Worm (Caenorhabditis elegans) whole organism, late embryonic: Measurements from ENCODE around the gene H42K12.3.
A peak's percentile ranks its signal among the peaks of the same experiment; 100 is the strongest.

Experiments
- C38D4.7 ChIP-seq: fragments of 200-800 bp; sonication (Bioruptor generic); optimal IDR thresholded peaks from 2 replicates; lab custom pipeline; 2018; ENCODE audit warnings: mild to moderate bottlenecking, missing genetic modification characterization, moderate library complexity, missing compliant biosample characterization
- K02D7.2 ChIP-seq: sonication (generic microtip); optimal IDR thresholded peaks from 2 replicates; lab custom pipeline; 2017; ENCODE audit warnings: mild to moderate bottlenecking, missing genetic modification characterization, missing compliant biosample characterization
- K09A11.1 ChIP-seq: sonication (generic microtip); optimal IDR thresholded peaks from 2 replicates; lab custom pipeline; 2017; ENCODE audit warnings: antibody characterized with exemption, mild to moderate bottlenecking, missing genetic modification characterization, missing compliant biosample characterization; ENCODE audit not compliant: insufficient read depth
- T23F11.4 ChIP-seq: fragments of 200-800 bp; sonication (Bioruptor generic); optimal IDR thresholded peaks from 2 replicates; lab custom pipeline; 2018; ENCODE audit warnings: mild to moderate bottlenecking, missing genetic modification characterization, missing compliant biosample characterization
- ahr-1 ChIP-seq: sonication (generic microtip); optimal IDR thresholded peaks from 2 replicates; lab custom pipeline; 2016; ENCODE audit warnings: missing genetic modification characterization, missing compliant biosample characterization
- ama-1 ChIP-seq: fragments of 150-350 bp; optimal IDR thresholded peaks from 2 replicates; lab custom pipeline; 2014
- ceh-14 ChIP-seq: sonication (generic microtip); optimal IDR thresholded peaks from 2 replicates; lab custom pipeline; 2016; ENCODE audit warnings: missing genotype, missing genetic modification characterization, missing compliant biosample characterization
- ceh-19 ChIP-seq: fragments of 200-800 bp; sonication (Bioruptor generic); optimal IDR thresholded peaks from 2 replicates; lab custom pipeline; 2018; ENCODE audit warnings: mild to moderate bottlenecking, missing genetic modification characterization, missing compliant biosample characterization
- ceh-31 ChIP-seq: sonication (generic microtip); optimal IDR thresholded peaks from 2 replicates; lab custom pipeline; 2016; ENCODE audit warnings: missing genetic modification characterization, missing compliant biosample characterization
- ceh-34 ChIP-seq: sonication (generic microtip); optimal IDR thresholded peaks from 2 replicates; lab custom pipeline; 2016; ENCODE audit warnings: mild to moderate bottlenecking, missing genetic modification characterization, missing compliant biosample characterization
- ceh-45 ChIP-seq: fragments of 200-800 bp; sonication (Bioruptor generic); IDR thresholded peaks from 2 replicates; pipeline ENCODE4 v1.3.6; 2022; ENCODE audit warnings: missing genetic modification reagents, missing genetic modification characterization, missing compliant biosample characterization
- ceh-48 ChIP-seq: sonication (generic microtip); optimal IDR thresholded peaks from 2 replicates; lab custom pipeline; 2016; ENCODE audit warnings: missing genetic modification characterization, inconsistent platforms, missing compliant biosample characterization
- ceh-6 ChIP-seq: fragments of 200-800 bp; sonication (Bioruptor generic); optimal IDR thresholded peaks from 2 replicates; lab custom pipeline; 2018; ENCODE audit warnings: mild to moderate bottlenecking, missing genetic modification characterization, missing compliant biosample characterization
- dve-1 ChIP-seq: sonication (generic microtip); optimal IDR thresholded peaks from 2 replicates; lab custom pipeline; 2017; ENCODE audit warnings: antibody characterized with exemption, mild to moderate bottlenecking, missing genetic modification characterization, missing compliant biosample characterization
- elt-4 ChIP-seq: sonication (generic microtip); optimal IDR thresholded peaks from 2 replicates; lab custom pipeline; 2016; ENCODE audit warnings: missing genetic modification characterization, missing compliant biosample characterization
- eyg-1 ChIP-seq: sonication (generic microtip); optimal IDR thresholded peaks from 2 replicates; lab custom pipeline; 2016; ENCODE audit warnings: missing genotype, missing genetic modification characterization, missing compliant biosample characterization
- hlh-13 ChIP-seq: fragments of 200-800 bp; sonication (Bioruptor generic); optimal IDR thresholded peaks from 2 replicates; lab custom pipeline; 2018; ENCODE audit warnings: mild to moderate bottlenecking, missing genetic modification characterization, missing compliant biosample characterization
- hlh-15 ChIP-seq: sonication (generic microtip); optimal IDR thresholded peaks from 2 replicates; lab custom pipeline; 2016; ENCODE audit warnings: missing genetic modification characterization, missing compliant biosample characterization
- hlh-8 ChIP-seq: sonication (generic microtip); optimal IDR thresholded peaks from 2 replicates; lab custom pipeline; 2016; ENCODE audit warnings: missing genotype, missing genetic modification characterization, missing compliant biosample characterization
- lim-6 ChIP-seq: sonication (generic microtip); optimal IDR thresholded peaks from 2 replicates; lab custom pipeline; 2016; ENCODE audit warnings: missing genetic modification characterization, missing compliant biosample characterization
- nfya-1 ChIP-seq: sonication (generic microtip); optimal IDR thresholded peaks from 2 replicates; lab custom pipeline; 2017; ENCODE audit warnings: missing genetic modification characterization, mild to moderate bottlenecking, missing compliant biosample characterization, antibody characterized with exemption, moderate library complexity
- nhr-232 ChIP-seq: sonication (generic microtip); optimal IDR thresholded peaks from 2 replicates; lab custom pipeline; 2016; ENCODE audit warnings: missing genetic modification characterization, missing compliant biosample characterization
- pat-9 ChIP-seq: fragments of 200-800 bp; sonication (Bioruptor generic); optimal IDR thresholded peaks from 2 replicates; lab custom pipeline; 2018; ENCODE audit warnings: mild to moderate bottlenecking, missing genetic modification characterization, moderate library complexity, missing compliant biosample characterization
- pha-2 ChIP-seq: sonication (generic microtip); optimal IDR thresholded peaks from 2 replicates; lab custom pipeline; 2017; ENCODE audit warnings: mild to moderate bottlenecking, missing genetic modification characterization, missing compliant biosample characterization
- sdc-2 ChIP-seq: sonication (generic microtip); optimal IDR thresholded peaks from 2 replicates; lab custom pipeline; 2016; ENCODE audit warnings: missing genotype, missing genetic modification characterization, missing compliant biosample characterization
- sox-4 ChIP-seq: sonication (generic microtip); optimal IDR thresholded peaks from 2 replicates; lab custom pipeline; 2017; ENCODE audit warnings: mild to moderate bottlenecking, missing genetic modification characterization, inconsistent platforms, missing compliant biosample characterization
- syd-9 ChIP-seq: sonication (generic microtip); optimal IDR thresholded peaks from 2 replicates; lab custom pipeline; 2016; ENCODE audit warnings: mild to moderate bottlenecking, missing genetic modification characterization, moderate library complexity, missing compliant biosample characterization
- tbx-2 ChIP-seq: sonication (generic microtip); optimal IDR thresholded peaks from 2 replicates; lab custom pipeline; 2016; ENCODE audit warnings: missing genetic modification characterization, missing compliant biosample characterization
- ttx-3 ChIP-seq: sonication (generic microtip); optimal IDR thresholded peaks from 2 replicates; lab custom pipeline; 2016; ENCODE audit warnings: missing genetic modification reagents, missing genetic modification characterization, missing compliant biosample characterization
- unc-42 ChIP-seq: sonication (generic microtip); optimal IDR thresholded peaks from 2 replicates; lab custom pipeline; 2016; ENCODE audit warnings: missing genotype, missing genetic modification characterization, missing compliant biosample characterization
- unc-55 ChIP-seq: sonication (generic microtip); optimal IDR thresholded peaks from 2 replicates; lab custom pipeline; 2017; ENCODE audit warnings: missing biosample characterization, missing genetic modification reagents, missing genetic modification characterization
- ztf-16 ChIP-seq: sonication (generic microtip); optimal IDR thresholded peaks from 2 replicates; lab custom pipeline; 2017; ENCODE audit warnings: missing genetic modification characterization, missing compliant biosample characterization

The H42K12.3 gene

ce11 chrX:1327201-1327600 lies 16.0 kb downstream of the H42K12.3 start:
- TF ChIP-seq ama-1 (lab: Kevin White, UChicago) (no peak), pha-2 (tag; lab: Kevin White, UChicago) (no peak)

- TF ChIP-seq hlh-15 (no peak), ttx-3 (tag; lab: Kevin White, UChicago) (no peak), nfya-1 (no peak), ceh-45 (GFP tag; lab: Robert Waterston, UW) (no peak)
Measured at ce11 chrX:1329847-1330246, 18.7 kb downstream of the H42K12.3 start, which contains the start of gene F21E9.2. TSS of gene F21E9.2 (minus strand) at chrX:1329947.

- TF ChIP-seq nfya-1 (no peak), eyg-1 (tag; lab: Kevin White, UChicago) (no peak), ceh-14 (tag; lab: Kevin White, UChicago) (no peak), syd-9 (tag; lab: Kevin White, UChicago) (no peak), nhr-232 (tag; lab: Kevin White, UChicago) (no peak), tbx-2 (tag; lab: Kevin White, UChicago) (no peak), ceh-31 (tag; lab: Kevin White, UChicago) (no peak), hlh-13 (GFP tag; lab: Kevin White, UChicago) (no peak), sox-4 (tag; lab: Kevin White, UChicago) (no peak), pat-9 (no peak)
Measured at ce11 chrX:1337009-1337408, 25.8 kb downstream of the H42K12.3 start, which contains the start of gene ttr-37. TSS of gene ttr-37 (minus strand) at chrX:1337175.

- TF ChIP-seq K02D7.2 (no peak), unc-55 (GFP tag; lab: Kevin White, UChicago) (no peak)
Measured at ce11 chrX:1337834-1338233, 26.6 kb downstream of the H42K12.3 start.

ce11 chrX:1338906-1339673 lies 27.9 kb downstream of the H42K12.3 start:
- no peak for TF ChIP-seq hlh-8 (tag; lab: Kevin White, UChicago)
- TF ChIP-seq ztf-16 (tag; lab: Kevin White, UChicago), result no peak
- no peak for TF ChIP-seq T23F11.4 (GFP tag; lab: Kevin White, UChicago)
- TF ChIP-seq sdc-2 (tag; lab: Kevin White, UChicago), result peak; percentile 96
- TF ChIP-seq ceh-6 (GFP tag; lab: Kevin White, UChicago), result no peak
- no peak for TF ChIP-seq ahr-1
- TF ChIP-seq C38D4.7 (GFP tag; lab: Kevin White, UChicago), result no peak
- no peak for TF ChIP-seq ceh-34 (tag; lab: Kevin White, UChicago)
- no peak for TF ChIP-seq K09A11.1 (tag; lab: Kevin White, UChicago)
- peak; percentile 56 for TF ChIP-seq ceh-48 (tag; lab: Kevin White, UChicago)
- TF ChIP-seq unc-42 (tag; lab: Kevin White, UChicago), result no peak

- TF ChIP-seq ceh-34 (tag; lab: Kevin White, UChicago) (no peak), lim-6 (tag; lab: Kevin White, UChicago) (no peak), elt-4 (tag; lab: Kevin White, UChicago) (no peak), ceh-19 (GFP tag; lab: Kevin White, UChicago) (no peak), syd-9 (tag; lab: Kevin White, UChicago) (no peak), dve-1 (no peak)
Measured at ce11 chrX:1344321-1344720, 33.1 kb downstream of the H42K12.3 start, which contains the start of gene ins-39. TSS of gene ins-39 (minus strand) at chrX:1344421.
